Worm (Caenorhabditis elegans): ENCODE data around the gene srr-10.

The srr-10 gene

ce11 chrV:7744068-7744467, 8.6 kb downstream of the srr-10 start (continued):
- TF ChIP-seq pha-4 (GFP tag; IDR thresholded peaks at IDR 0.05) (peak; percentile 83), pha-4 (tag; optimal IDR thresholded peaks at IDR 0.05) (no peak), mxl-3 (GFP tag; optimal IDR thresholded peaks at IDR 0.05) (peak; percentile 49), duxl-1 (tag; optimal IDR thresholded peaks at IDR 0.05; ENCODE audit: poor library complexity) (peak; percentile 15), nhr-102 (tag; optimal IDR thresholded peaks at IDR 0.05) (peak; percentile 85), ztf-7 (tag; optimal IDR thresholded peaks at IDR 0.05) (no peak), set-16 (GFP tag; IDR thresholded peaks at IDR 0.05) (peak; percentile 41; the same call in 1 of the 2 replicates), F10B5.3 (tag; optimal IDR thresholded peaks at IDR 0.05) (no peak), mes-2 (tag; optimal IDR thresholded peaks at IDR 0.05; ENCODE audit: poor library complexity, severe bottlenecking) (peak; percentile 29), unc-62 (GFP tag; optimal IDR thresholded peaks at IDR 0.05 in 1 of 2) (peak in 1 of 2 experiments; percentile 96), unc-62 (tag; optimal IDR thresholded peaks at IDR 0.05) (no peak), arid-1 (GFP tag; conservative IDR thresholded peaks at IDR 0.05) (no peak), dmd-6 (GFP tag; IDR thresholded peaks at IDR 0.05) (peak; percentile 99), Y48G9A.11 (GFP tag; IDR thresholded peaks at IDR 0.05) (no peak), aha-1 (tag) (peak; percentile 50), mxl-2 (GFP tag; conservative IDR thresholded peaks at IDR 0.05) (0 out of 2 replicates have a peak, but pooled peaks have one; percentile 28), lin-15B (tag; optimal IDR thresholded peaks at IDR 0.05) (no peak), hif-1 (tag; optimal IDR thresholded peaks at IDR 0.05) (peak in 1 of 2 experiments; percentile 12), mdt-29 (GFP tag; IDR thresholded peaks at IDR 0.05) (peak; percentile 63; the same call in 1 of the 2 replicates), zip-2 (tag; optimal IDR thresholded peaks at IDR 0.05) (no peak), aly-2 (tag; optimal IDR thresholded peaks at IDR 0.05) (no peak), nhr-41 (GFP tag; IDR thresholded peaks at IDR 0.05) (peak; percentile 54; the same call in 1 of the 2 replicates), dve-1 (tag; optimal IDR thresholded peaks at IDR 0.05; ENCODE audit: insufficient read depth) (peak; percentile 97), nhr-10 (tag; optimal IDR thresholded peaks at IDR 0.05) (no peak), php-3 (GFP tag; IDR thresholded peaks at IDR 0.05) (peak; percentile 93), saeg-2 (GFP tag; IDR thresholded peaks at IDR 0.05) (peak; percentile 80; the same call in 1 of the 2 replicates), pqm-1 (tag; optimal IDR thresholded peaks at IDR 0.05) (peak; percentile 53), daf-12 (tag; optimal IDR thresholded peaks at IDR 0.05) (no peak), R02D3.7 (tag; optimal IDR thresholded peaks at IDR 0.05) (no peak), sdz-12 (GFP tag; optimal IDR thresholded peaks at IDR 0.05) (no peak), snpc-4 (tag; optimal IDR thresholded peaks at IDR 0.05) (no peak), hlh-30 (tag; optimal IDR thresholded peaks at IDR 0.05; ENCODE audit: insufficient read depth) (peak; percentile 58)

- no peak for TF ChIP-seq ceh-82 (tag; optimal IDR thresholded peaks at IDR 0.05)
- peak; percentile 92 for TF ChIP-seq aha-1 (tag)
Measured at ce11 chrV:7745386-7745785, 10.0 kb downstream of the srr-10 start.

- TF ChIP-seq fkh-10 (GFP tag; optimal IDR thresholded peaks at IDR 0.05) (no peak), madf-5 (GFP tag; IDR thresholded peaks at IDR 0.05) (no peak), Y5F2A.4 (GFP tag; optimal IDR thresholded peaks at IDR 0.05) (no peak), F44E2.7 (GFP tag; IDR thresholded peaks at IDR 0.05) (no peak), pha-4 (GFP tag; IDR thresholded peaks at IDR 0.05) (no peak), pha-4 (tag; optimal IDR thresholded peaks at IDR 0.05) (no peak), skn-1 (tag; optimal IDR thresholded peaks at IDR 0.05) (no peak), php-3 (GFP tag; IDR thresholded peaks at IDR 0.05) (no peak), aha-1 (tag) (no peak), lin-1 (GFP tag; IDR thresholded peaks at IDR 0.05) (no peak), ceh-32 (tag; optimal IDR thresholded peaks at IDR 0.05; ENCODE audit: poor library complexity) (no peak), ZK546.5 (tag; optimal IDR thresholded peaks at IDR 0.05) (no peak), daf-12 (tag; optimal IDR thresholded peaks at IDR 0.05) (no peak), ceh-44 (GFP tag; IDR thresholded peaks at IDR 0.05) (no peak), daf-8 (GFP tag; IDR thresholded peaks at IDR 0.05) (no peak), mep-1 (tag; optimal IDR thresholded peaks at IDR 0.05) (no peak), daf-19 (GFP tag; conservative IDR thresholded peaks at IDR 0.05) (no peak), zip-11 (GFP tag; IDR thresholded peaks at IDR 0.05) (no peak), unc-130 (GFP tag; optimal IDR thresholded peaks at IDR 0.05) (no peak), ceh-62 (tag; optimal IDR thresholded peaks at IDR 0.05) (no peak), tra-1 (GFP tag; IDR thresholded peaks at IDR 0.05) (0 out of 2 replicates have a peak, but pooled peaks have one; percentile 59), lir-3 (tag; optimal IDR thresholded peaks at IDR 0.05) (no peak), F10B5.3 (tag; optimal IDR thresholded peaks at IDR 0.05) (no peak)
Measured at ce11 chrV:7745903-7746302, 10.5 kb downstream of the srr-10 start.
